Worm (Caenorhabditis elegans) whole organism, L1 larva: ENCODE data around the gene F10C2.3.
A peak's percentile ranks its signal among the peaks of the same experiment; 100 is the strongest.

Source experiments
- C04F5.9 ChIP-seq: sonication (generic microtip); optimal IDR thresholded peaks from 2 replicates; lab custom pipeline; 2016; ENCODE audit warnings: missing genetic modification characterization, missing compliant biosample characterization
- C16A3.4 ChIP-seq: fragments of 150-350 bp; optimal IDR thresholded peaks from 2 replicates; lab custom pipeline; 2014; ENCODE audit warnings: missing biosample characterization, missing genetic modification characterization
- C34B4.2 ChIP-seq: sonication (generic microtip); optimal IDR thresholded peaks from 2 replicates; lab custom pipeline; 2017; ENCODE audit warnings: mild to moderate bottlenecking, missing genetic modification characterization, missing compliant biosample characterization
- F16B12.6 ChIP-seq: fragments of 150-350 bp; optimal IDR thresholded peaks from 2 replicates; lab custom pipeline; 2014; ENCODE audit warnings: missing biosample characterization, missing genetic modification characterization
- aha-1 ChIP-seq: fragments of 150-350 bp; optimal IDR thresholded peaks from 2 replicates; lab custom pipeline; 2014; ENCODE audit warnings: missing biosample characterization, missing genetic modification characterization
- aly-2 ChIP-seq: fragments of 150-350 bp; optimal IDR thresholded peaks from 2 replicates; lab custom pipeline; 2014; ENCODE audit warnings: missing biosample characterization, missing genetic modification characterization
- blmp-1 ChIP-seq: fragments of 150-350 bp; optimal IDR thresholded peaks from 2 replicates; lab custom pipeline; 2014; ENCODE audit warnings: missing biosample characterization, missing genetic modification characterization
- ceh-8 ChIP-seq: fragments of 200-800 bp; sonication (Bioruptor generic); optimal IDR thresholded peaks from 2 replicates; lab custom pipeline; 2018; ENCODE audit warnings: mild to moderate bottlenecking, missing genetic modification characterization, moderate library complexity, missing compliant biosample characterization
- ceh-82 ChIP-seq, 3 experiments: fragments of 150-350 bp in 1 of 3; sonication (generic microtip) in 2 of 3; optimal IDR thresholded peaks; 2 replicates each; lab custom pipeline; 2014 to 2017; ENCODE audit warnings: missing biosample characterization in 3 of 3, missing genetic modification characterization in 3 of 3
- ces-1 ChIP-seq: fragments of 150-350 bp; optimal IDR thresholded peaks from 2 replicates; lab custom pipeline; 2014; ENCODE audit warnings: missing biosample characterization, missing genetic modification reagents, missing genetic modification characterization
- dpl-1 ChIP-seq, 3 experiments: fragments of 150-350 bp in 2 of 3; sonication (generic microtip) in 1 of 3; optimal IDR thresholded peaks; 2 replicates each; lab custom pipeline; 2014 to 2017; ENCODE audit warnings: missing biosample characterization in 3 of 3, missing genetic modification characterization in 3 of 3, missing genetic modification reagents in 3 of 3
- dsc-1 ChIP-seq: sonication (generic microtip); optimal IDR thresholded peaks from 2 replicates; lab custom pipeline; 2016; ENCODE audit warnings: mild to moderate bottlenecking, missing genetic modification characterization, missing compliant biosample characterization
- efl-1 ChIP-seq, 4 experiments: fragments of 150-350 bp; optimal IDR thresholded peaks in 3 of 4; peaks in 1 of 4; 1 replicate in 1 of 4; 2 replicates in 3 of 4; lab custom pipeline; 2014; ENCODE audit warnings: missing biosample characterization in 2 of 4, missing genetic modification characterization in 2 of 4, missing genetic modification reagents in 2 of 4
- egl-13 ChIP-seq: sonication (generic microtip); optimal IDR thresholded peaks from 2 replicates; lab custom pipeline; 2016; ENCODE audit warnings: missing genotype, missing genetic modification reagents, missing genetic modification characterization, missing compliant biosample characterization
- elt-2 ChIP-seq: sonication (generic microtip); optimal IDR thresholded peaks from 2 replicates; lab custom pipeline; 2016; ENCODE audit warnings: missing genetic modification characterization, mild to moderate bottlenecking, inconsistent platforms, missing compliant biosample characterization, missing genetic modification reagents
- fkh-8 ChIP-seq: sonication (generic microtip); optimal IDR thresholded peaks from 2 replicates; lab custom pipeline; 2016; ENCODE audit warnings: mild to moderate bottlenecking, missing genetic modification characterization, missing compliant biosample characterization
- fos-1 ChIP-seq: fragments of 150-350 bp; optimal IDR thresholded peaks from 2 replicates; lab custom pipeline; 2014; ENCODE audit warnings: missing biosample characterization, missing genetic modification characterization
- hlh-4 ChIP-seq: sonication (generic microtip); optimal IDR thresholded peaks from 2 replicates; lab custom pipeline; 2016; ENCODE audit warnings: mild to moderate bottlenecking, missing genetic modification characterization, missing compliant biosample characterization
- hpl-2 ChIP-seq: fragments of 150-350 bp; optimal IDR thresholded peaks from 2 replicates; lab custom pipeline; 2014; ENCODE audit warnings: missing biosample characterization, missing genetic modification reagents, missing genetic modification characterization
- irx-1 ChIP-seq: sonication (generic microtip); optimal IDR thresholded peaks from 2 replicates; lab custom pipeline; 2016; ENCODE audit warnings: missing genetic modification characterization, missing compliant biosample characterization
- lin-13 ChIP-seq: fragments of 150-350 bp; optimal IDR thresholded peaks from 2 replicates; lab custom pipeline; 2014; ENCODE audit warnings: missing biosample characterization, missing genetic modification reagents, missing genetic modification characterization
- lin-14 ChIP-seq: fragments of 200-800 bp; sonication (Bioruptor generic); optimal IDR thresholded peaks from 2 replicates; lab custom pipeline; 2018; ENCODE audit warnings: mild to moderate bottlenecking, missing genetic modification characterization, moderate library complexity, missing compliant biosample characterization
- lin-15B ChIP-seq: fragments of 150-350 bp; sonication (generic microtip); optimal IDR thresholded peaks from 3 replicates; lab custom pipeline; 2014; ENCODE audit warnings: missing biosample characterization, missing genetic modification characterization
- lin-35 ChIP-seq, 2 experiments: fragments of 150-350 bp; optimal IDR thresholded peaks; 2 replicates each; lab custom pipeline; 2014; ENCODE audit warnings: missing biosample characterization in 2 of 2, missing genetic modification characterization in 2 of 2, missing genetic modification reagents in 2 of 2
- lin-39 ChIP-seq: fragments of 150-350 bp; optimal IDR thresholded peaks from 2 replicates; lab custom pipeline; 2014; ENCODE audit warnings: missing biosample characterization, missing genetic modification reagents, missing genetic modification characterization
- lir-3 ChIP-seq: sonication (generic microtip); optimal IDR thresholded peaks from 2 replicates; lab custom pipeline; 2016; ENCODE audit warnings: mild to moderate bottlenecking, missing genetic modification characterization, moderate library complexity, missing compliant biosample characterization; ENCODE audit not compliant: poor library complexity
- mab-9 ChIP-seq: fragments of 200-800 bp; sonication (Bioruptor generic); IDR thresholded peaks from 2 replicates; pipeline ENCODE4 v1.3.6; 2022; ENCODE audit warnings: missing genetic modification reagents, missing genetic modification characterization, missing compliant biosample characterization
- mdl-1 ChIP-seq, 2 experiments: fragments of 150-350 bp; optimal IDR thresholded peaks; 2 replicates each; lab custom pipeline; 2014 to 2017; ENCODE audit warnings: missing biosample characterization in 2 of 2, missing genetic modification characterization in 2 of 2, inconsistent platforms in 1 of 2
- mef-2 ChIP-seq: fragments of 150-350 bp; optimal IDR thresholded peaks from 2 replicates; lab custom pipeline; 2014; ENCODE audit warnings: missing biosample characterization, missing genetic modification characterization
- mep-1 ChIP-seq: fragments of 150-350 bp; optimal IDR thresholded peaks from 2 replicates; lab custom pipeline; 2014; ENCODE audit warnings: missing biosample characterization, missing genetic modification characterization
- nhr-11 ChIP-seq: fragments of 150-350 bp; optimal IDR thresholded peaks from 2 replicates; lab custom pipeline; 2014; ENCODE audit warnings: missing biosample characterization, missing genetic modification characterization
- nhr-12 ChIP-seq: sonication (generic microtip); optimal IDR thresholded peaks from 2 replicates; lab custom pipeline; 2017; ENCODE audit warnings: missing biosample characterization, missing genetic modification characterization
- nhr-19 ChIP-seq: fragments of 200-800 bp; sonication (Bioruptor generic); conservative IDR thresholded peaks from 2 replicates; pipeline ENCODE4 v1.3.6; 2022; ENCODE audit warnings: missing genetic modification characterization, missing compliant biosample characterization
- nhr-20 ChIP-seq: sonication (generic microtip); optimal IDR thresholded peaks from 2 replicates; lab custom pipeline; 2016; ENCODE audit warnings: mild to moderate bottlenecking, missing genetic modification characterization, missing compliant biosample characterization
- nhr-28 ChIP-seq: fragments of 150-350 bp; optimal IDR thresholded peaks from 2 replicates; lab custom pipeline; 2014; ENCODE audit warnings: missing biosample characterization, missing genetic modification characterization
- nhr-47 ChIP-seq: sonication (generic microtip); optimal IDR thresholded peaks from 2 replicates; lab custom pipeline; 2016; ENCODE audit warnings: mild to moderate bottlenecking, missing genetic modification characterization, moderate library complexity, missing compliant biosample characterization
- nhr-76 ChIP-seq: sonication (generic microtip); optimal IDR thresholded peaks from 2 replicates; lab custom pipeline; 2017; ENCODE audit warnings: missing biosample characterization, missing genetic modification characterization
- nhr-77 ChIP-seq: fragments of 150-350 bp; optimal IDR thresholded peaks from 2 replicates; lab custom pipeline; 2014; ENCODE audit warnings: missing biosample characterization, missing genetic modification characterization
- nhr-84 ChIP-seq: sonication (generic microtip); optimal IDR thresholded peaks from 2 replicates; lab custom pipeline; 2017; ENCODE audit warnings: missing biosample characterization, missing genetic modification characterization
- nhr-85 ChIP-seq: sonication (generic microtip); peaks from one replicate; lab custom pipeline; 2016; ENCODE audit warnings: missing genetic modification characterization, inconsistent platforms, missing compliant biosample characterization
- pag-3 ChIP-seq: sonication (generic microtip); optimal IDR thresholded peaks from 2 replicates; lab custom pipeline; 2017; ENCODE audit warnings: missing genetic modification characterization, mild to moderate bottlenecking, missing compliant biosample characterization, antibody characterized with exemption, borderline replicate concordance; ENCODE audit not compliant: insufficient read depth
- pqm-1 ChIP-seq: sonication (generic microtip); optimal IDR thresholded peaks from 3 replicates; lab custom pipeline; 2017; ENCODE audit warnings: missing biosample characterization, missing genetic modification characterization
- rnt-1 ChIP-seq: sonication (generic microtip); optimal IDR thresholded peaks from 2 replicates; lab custom pipeline; 2016; ENCODE audit warnings: mild to moderate bottlenecking, missing genetic modification characterization, moderate library complexity, missing compliant biosample characterization
- skn-1 ChIP-seq: fragments of 150-350 bp; optimal IDR thresholded peaks from 2 replicates; lab custom pipeline; 2014; ENCODE audit warnings: missing biosample characterization, missing genetic modification characterization
- tbx-2 ChIP-seq: sonication (generic microtip); optimal IDR thresholded peaks from 2 replicates; lab custom pipeline; 2016; ENCODE audit warnings: missing genetic modification characterization, missing compliant biosample characterization
- unc-30 ChIP-seq: sonication (generic microtip); optimal IDR thresholded peaks from 2 replicates; lab custom pipeline; 2017; ENCODE audit warnings: missing biosample characterization, missing genetic modification characterization
- unc-86 ChIP-seq: sonication (generic microtip); optimal IDR thresholded peaks from 2 replicates; lab custom pipeline; 2016; ENCODE audit warnings: missing genetic modification characterization, missing compliant biosample characterization
- unc-98 ChIP-seq: fragments of 200-800 bp; sonication (Bioruptor generic); IDR thresholded peaks from 2 replicates; pipeline ENCODE4 v1.3.6; 2022; ENCODE audit warnings: missing genetic modification characterization, missing compliant biosample characterization
- vab-15 ChIP-seq: sonication (generic microtip); optimal IDR thresholded peaks from 2 replicates; lab custom pipeline; 2017; ENCODE audit warnings: missing genotype, mild to moderate bottlenecking, missing genetic modification characterization, missing compliant biosample characterization
- zag-1 ChIP-seq: fragments of 150-350 bp; optimal IDR thresholded peaks from 2 replicates; lab custom pipeline; 2014; ENCODE audit warnings: missing biosample characterization, missing genetic modification characterization
- zip-4 ChIP-seq: fragments of 200-800 bp; sonication (Bioruptor generic); optimal IDR thresholded peaks from 2 replicates; lab custom pipeline; 2018; ENCODE audit warnings: mild to moderate bottlenecking, missing genetic modification characterization, moderate library complexity, missing compliant biosample characterization
- ztf-11 ChIP-seq, 2 experiments: sonication (generic microtip); optimal IDR thresholded peaks; 2 replicates each; lab custom pipeline; 2016 to 2017; ENCODE audit warnings: missing genetic modification characterization in 2 of 2, missing biosample characterization in 1 of 2, missing compliant biosample characterization in 1 of 2
- ztf-4 ChIP-seq: fragments of 150-350 bp; optimal IDR thresholded peaks from 2 replicates; lab custom pipeline; 2014; ENCODE audit warnings: missing biosample characterization, missing genetic modification characterization

The F10C2.3 gene

DNA sequence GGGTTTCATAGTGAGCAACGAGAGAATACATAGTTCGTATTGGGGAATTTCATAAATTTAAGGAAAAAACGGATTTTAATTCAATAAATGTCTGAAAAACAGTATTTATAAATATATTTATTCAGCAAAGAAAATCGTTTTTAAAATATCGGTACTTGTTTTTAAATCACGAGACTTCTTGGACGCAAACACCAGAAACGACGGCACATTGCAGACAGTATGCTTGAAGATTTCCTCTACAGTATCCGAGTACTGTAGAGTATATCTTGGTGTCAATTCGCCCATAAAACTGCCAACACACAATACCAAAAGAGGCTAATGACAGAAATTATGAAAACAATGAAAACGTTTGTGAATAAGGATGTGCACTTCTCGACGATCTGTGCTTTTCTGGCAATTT, 45.7 kb downstream of the F10C2.3 start (continued):
- TF ChIP-seq nhr-19 (no peak), rnt-1 (tag; lab: Kevin White, UChicago) (no peak), lin-15B (tag; lab: Kevin White, UChicago) (no peak), nhr-84 (tag; lab: Kevin White, UChicago) (no peak), F16B12.6 (tag; lab: Kevin White, UChicago) (peak; percentile 82), mef-2 (tag; lab: Kevin White, UChicago) (no peak), ceh-8 (GFP tag; lab: Kevin White, UChicago) (no peak), unc-98 (GFP tag; lab: Robert Waterston, UW) (no peak), zag-1 (tag; lab: Kevin White, UChicago) (no peak), unc-86 (no peak), lin-35 (GFP tag; optimal IDR thresholded peaks at IDR 0.05; lab: Kevin White, UChicago) (peak; percentile 20 to 57), dpl-1 (GFP tag; optimal IDR thresholded peaks at IDR 0.05; lab: Kevin White, UChicago) (peak; percentile 18 to 53 (median 22)), nhr-47 (tag; lab: Kevin White, UChicago) (no peak), fkh-8 (tag; lab: Kevin White, UChicago) (no peak), hpl-2 (GFP tag; lab: Kevin White, UChicago) (no peak), C34B4.2 (tag; lab: Kevin White, UChicago) (no peak), aha-1 (tag; lab: Kevin White, UChicago) (no peak), nhr-77 (tag; lab: Kevin White, UChicago) (no peak), ztf-4 (tag; lab: Kevin White, UChicago) (no peak), lin-39 (no peak), nhr-76 (no peak), C16A3.4 (tag; lab: Kevin White, UChicago) (peak; percentile 5), ztf-11 (tag; optimal IDR thresholded peaks at IDR 0.05; lab: Kevin White, UChicago) (no peak), lin-13 (GFP tag; lab: Kevin White, UChicago) (no peak), irx-1 (tag; lab: Kevin White, UChicago) (no peak), mab-9 (GFP tag; lab: Robert Waterston, UW) (no peak), ceh-82 (tag; optimal IDR thresholded peaks at IDR 0.05; lab: Kevin White, UChicago) (peak in 1 of 3 experiments; percentile 8), ces-1 (GFP tag; lab: Kevin White, UChicago) (no peak), nhr-28 (no peak), skn-1 (tag; lab: Kevin White, UChicago) (no peak), mep-1 (tag; lab: Kevin White, UChicago) (peak; percentile 54), C04F5.9 (tag; lab: Kevin White, UChicago) (no peak), pag-3 (tag; lab: Kevin White, UChicago) (no peak), zip-4 (GFP tag; lab: Kevin White, UChicago) (no peak), pqm-1 (no peak), nhr-20 (tag; lab: Kevin White, UChicago) (no peak), tbx-2 (tag; lab: Kevin White, UChicago) (no peak), vab-15 (tag; lab: Kevin White, UChicago) (no peak), efl-1 (optimal IDR thresholded peaks at IDR 0.05; lab: Kevin White, UChicago) (peak; percentile 13 to 42), efl-1 (GFP tag; optimal IDR thresholded peaks at IDR 0.05 in 1 of 2; lab: Kevin White, UChicago) (peak; percentile 59 to 94), lin-14 (GFP tag; lab: Kevin White, UChicago) (no peak), aly-2 (tag; lab: Kevin White, UChicago) (no peak), blmp-1 (tag; lab: Kevin White, UChicago) (peak; percentile 34), lir-3 (tag; lab: Kevin White, UChicago) (peak; percentile 1), mdl-1 (tag; optimal IDR thresholded peaks at IDR 0.05; lab: Kevin White, UChicago) (no peak), nhr-12 (tag; lab: Kevin White, UChicago) (no peak), egl-13 (tag; lab: Kevin White, UChicago) (no peak), elt-2 (tag; lab: Kevin White, UChicago) (no peak), fos-1 (tag; lab: Kevin White, UChicago) (no peak), nhr-11 (tag; lab: Kevin White, UChicago) (no peak), unc-30 (no peak), hlh-4 (no peak), dsc-1 (tag; lab: Kevin White, UChicago) (no peak), nhr-85 (tag; lab: Kevin White, UChicago) (no peak)
